Worm (Caenorhabditis elegans) whole organism, L3 larva: ENCODE results near the gene srd-45.

Experiments used
- R02D3.7 ChIP-seq: fragments of 150-350 bp; optimal IDR thresholded peaks from 2 replicates; lab custom pipeline; 2014; ENCODE audit warnings: missing biosample characterization, missing genetic modification characterization
- ZK546.5 ChIP-seq: sonication (generic microtip); optimal IDR thresholded peaks from 2 replicates; lab custom pipeline; 2017; ENCODE audit warnings: missing biosample characterization, missing genetic modification characterization
- ama-1 ChIP-seq: fragments of 150-350 bp; optimal IDR thresholded peaks from 2 replicates; lab custom pipeline; 2018
- ceh-16 ChIP-seq: sonication (generic microtip); optimal IDR thresholded peaks from 2 replicates; lab custom pipeline; 2017; ENCODE audit warnings: missing biosample characterization, missing genetic modification characterization
- ceh-28 ChIP-seq: fragments of 150-350 bp; optimal IDR thresholded peaks from 2 replicates; lab custom pipeline; 2014; ENCODE audit warnings: missing biosample characterization, missing genetic modification reagents, missing genetic modification characterization
- ceh-82 ChIP-seq: fragments of 150-350 bp; optimal IDR thresholded peaks from 2 replicates; lab custom pipeline; 2014; ENCODE audit warnings: missing biosample characterization, missing genetic modification characterization
- ceh-9 ChIP-seq: sonication (generic microtip); optimal IDR thresholded peaks from 2 replicates; lab custom pipeline; 2018; ENCODE audit warnings: missing biosample characterization, missing genetic modification characterization
- daf-12 ChIP-seq: fragments of 150-350 bp; optimal IDR thresholded peaks from 2 replicates; lab custom pipeline; 2014; ENCODE audit warnings: missing biosample characterization, missing genetic modification reagents, missing genetic modification characterization
- elt-1 ChIP-seq: fragments of 150-350 bp; optimal IDR thresholded peaks from 2 replicates; lab custom pipeline; 2014; ENCODE audit warnings: missing biosample characterization, missing genetic modification characterization
- elt-2 ChIP-seq: sonication (generic microtip); optimal IDR thresholded peaks from 2 replicates; lab custom pipeline; 2016; ENCODE audit warnings: missing genetic modification reagents, mild to moderate bottlenecking, missing genetic modification characterization, missing compliant biosample characterization
- elt-3 ChIP-seq, 3 experiments: fragments of 150-350 bp in 1 of 3; sonication (generic microtip) in 2 of 3; optimal IDR thresholded peaks; 2 replicates in 2 of 3; 4 replicates in 1 of 3; lab custom pipeline; 2014 to 2017; ENCODE audit warnings: missing biosample characterization in 3 of 3, missing genetic modification characterization in 3 of 3
- eor-1 ChIP-seq, 2 experiments: fragments of 150-350 bp; optimal IDR thresholded peaks; 2 replicates each; lab custom pipeline; 2014 to 2018; ENCODE audit warnings: missing biosample characterization in 2 of 2, missing genetic modification characterization in 2 of 2
- fkh-10 ChIP-seq: sonication (generic microtip); optimal IDR thresholded peaks from 2 replicates; lab custom pipeline; 2017; ENCODE audit warnings: missing biosample characterization, missing genetic modification reagents, missing genetic modification characterization
- fkh-2 ChIP-seq: fragments of 150-350 bp; optimal IDR thresholded peaks from 2 replicates; lab custom pipeline; 2014; ENCODE audit warnings: missing biosample characterization, missing genetic modification reagents, missing genetic modification characterization
- fos-1 ChIP-seq: fragments of 150-350 bp; optimal IDR thresholded peaks from 2 replicates; lab custom pipeline; 2014; ENCODE audit warnings: missing biosample characterization, missing genetic modification characterization
- hmg-11 ChIP-seq: sonication (generic microtip); optimal IDR thresholded peaks from 2 replicates; lab custom pipeline; 2016; ENCODE audit warnings: missing genetic modification characterization, missing compliant biosample characterization
- jun-1 ChIP-seq: fragments of 150-350 bp; optimal IDR thresholded peaks from 2 replicates; lab custom pipeline; 2014; ENCODE audit warnings: missing biosample characterization, missing genetic modification reagents, missing genetic modification characterization
- lin-39 ChIP-seq: fragments of 150-350 bp; optimal IDR thresholded peaks from 2 replicates; lab custom pipeline; 2018; ENCODE audit warnings: missing biosample characterization, missing genetic modification reagents, missing genetic modification characterization
- mdl-1 ChIP-seq: fragments of 150-350 bp; optimal IDR thresholded peaks from 2 replicates; lab custom pipeline; 2014; ENCODE audit warnings: missing biosample characterization, missing genetic modification characterization
- mml-1 ChIP-seq: fragments of 150-350 bp; sonication (generic microtip); optimal IDR thresholded peaks from 3 replicates; lab custom pipeline; 2014; ENCODE audit warnings: missing biosample characterization, missing genetic modification characterization
- nfya-1 ChIP-seq: sonication (generic microtip); optimal IDR thresholded peaks from 2 replicates; lab custom pipeline; 2017; ENCODE audit warnings: missing genetic modification characterization, mild to moderate bottlenecking, missing compliant biosample characterization, antibody characterized with exemption, moderate library complexity; ENCODE audit not compliant: insufficient read depth
- nhr-11 ChIP-seq: fragments of 150-350 bp; optimal IDR thresholded peaks from 2 replicates; lab custom pipeline; 2014; ENCODE audit warnings: missing biosample characterization, missing genetic modification characterization
- nhr-23 ChIP-seq: fragments of 150-350 bp; optimal IDR thresholded peaks from 2 replicates; lab custom pipeline; 2014; ENCODE audit warnings: missing biosample characterization, missing genetic modification reagents, missing genetic modification characterization
- nhr-25 ChIP-seq: sonication (generic microtip); optimal IDR thresholded peaks from 2 replicates; lab custom pipeline; 2017; ENCODE audit warnings: missing biosample characterization, missing genetic modification characterization
- nhr-28 ChIP-seq: fragments of 150-350 bp; optimal IDR thresholded peaks from 2 replicates; lab custom pipeline; 2014; ENCODE audit warnings: missing biosample characterization, missing genetic modification characterization
- nhr-43 ChIP-seq: sonication (generic microtip); optimal IDR thresholded peaks from 2 replicates; lab custom pipeline; 2016; ENCODE audit warnings: mild to moderate bottlenecking, missing genetic modification characterization, missing compliant biosample characterization; ENCODE audit not compliant: poor library complexity, severe bottlenecking
- nhr-76 ChIP-seq: fragments of 150-350 bp; sonication (generic microtip); optimal IDR thresholded peaks from 5 replicates; lab custom pipeline; 2014; ENCODE audit warnings: missing biosample characterization, missing genetic modification characterization
- nhr-77 ChIP-seq: fragments of 150-350 bp; optimal IDR thresholded peaks from 2 replicates; lab custom pipeline; 2014; ENCODE audit warnings: missing biosample characterization, missing genetic modification characterization
- pha-4 ChIP-seq: fragments of 150-350 bp; optimal IDR thresholded peaks from 2 replicates; lab custom pipeline; 2014; ENCODE audit warnings: missing biosample characterization, missing genetic modification reagents, missing genetic modification characterization
- pqm-1 ChIP-seq: fragments of 150-350 bp; optimal IDR thresholded peaks from 2 replicates; lab custom pipeline; 2017; ENCODE audit warnings: missing biosample characterization, missing genetic modification characterization, inconsistent platforms
- snpc-4 ChIP-seq: fragments of 150-350 bp; optimal IDR thresholded peaks from 2 replicates; lab custom pipeline; 2014; ENCODE audit warnings: missing biosample characterization, missing genetic modification characterization
- tbx-2 ChIP-seq: sonication (generic microtip); optimal IDR thresholded peaks from 2 replicates; lab custom pipeline; 2016; ENCODE audit warnings: mild to moderate bottlenecking, missing genetic modification characterization, missing compliant biosample characterization
- unc-39 ChIP-seq: sonication (generic microtip); optimal IDR thresholded peaks from 4 replicates; lab custom pipeline; 2017; ENCODE audit warnings: missing biosample characterization, missing genetic modification characterization
- unc-62 ChIP-seq: fragments of 150-350 bp; sonication (generic microtip); optimal IDR thresholded peaks from 4 replicates; lab custom pipeline; 2014; ENCODE audit warnings: missing biosample characterization, missing genetic modification reagents, missing genetic modification characterization
- zag-1 ChIP-seq: fragments of 150-350 bp; optimal IDR thresholded peaks from 2 replicates; lab custom pipeline; 2014; ENCODE audit warnings: missing biosample characterization, missing genetic modification characterization
- ztf-11 ChIP-seq: fragments of 150-350 bp; optimal IDR thresholded peaks from 2 replicates; lab custom pipeline; 2014; ENCODE audit warnings: missing biosample characterization, missing genetic modification characterization
- ztf-4 ChIP-seq: fragments of 150-350 bp; optimal IDR thresholded peaks from 2 replicates; lab custom pipeline; 2014; ENCODE audit warnings: missing biosample characterization, missing genetic modification characterization

Gene srd-45

DNA sequence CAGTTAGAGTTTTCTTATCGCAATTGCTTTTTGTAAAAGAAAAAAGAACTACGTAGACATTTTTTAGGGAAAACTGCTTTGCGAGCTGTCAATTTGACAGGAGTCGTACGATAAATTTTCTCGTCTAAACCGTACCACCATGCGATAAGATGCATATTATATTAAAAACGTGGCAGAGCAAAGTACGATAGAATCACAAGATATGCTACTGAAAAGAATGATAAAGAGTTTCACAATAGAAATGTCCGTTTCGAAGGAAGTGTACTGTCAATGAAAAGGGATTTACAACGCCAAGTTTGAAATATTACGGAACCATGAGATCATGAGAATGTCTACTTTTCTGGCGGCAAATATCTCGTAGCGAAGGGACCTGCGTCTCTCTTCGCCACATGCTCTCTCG, 36.0 kb downstream of the srd-45 start, which contains the start of gene F19H6.5:
TSS of gene F19H6.5 (minus strand) at position 101 of the 400 bp plus-strand sequence.
- TF ChIP-seq jun-1 (tag; lab: Kevin White, UChicago) (no peak), R02D3.7 (no peak), fkh-2 (no peak), daf-12 (tag; lab: Kevin White, UChicago) (no peak), ama-1 (lab: Kevin White, UChicago) (no peak), unc-62 (GFP tag; lab: Kevin White, UChicago) (no peak), mdl-1 (tag; lab: Kevin White, UChicago) (no peak), nhr-25 (no peak)

DNA sequence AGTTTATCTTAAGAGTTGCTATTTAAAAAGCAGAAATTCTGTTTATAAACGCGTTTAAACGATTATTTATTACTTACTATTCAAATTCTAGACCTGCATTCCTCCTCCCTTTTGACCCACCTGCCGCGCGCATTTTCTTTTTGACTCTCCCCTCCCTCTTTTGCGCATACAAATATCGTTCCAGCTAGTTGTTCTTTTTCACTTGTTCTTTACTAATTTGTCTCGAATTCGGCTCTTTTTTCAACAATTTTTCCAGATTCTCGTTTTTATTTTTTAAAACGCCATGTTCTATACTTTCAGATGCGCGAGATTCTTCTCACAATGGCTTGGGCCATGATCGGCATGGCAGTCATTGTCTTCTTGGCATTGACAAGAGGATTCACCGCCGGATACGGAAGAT, 36.6 kb downstream of the srd-45 start, which contains the start of gene F19H6.4:
TSS of gene F19H6.4 (plus strand) at position 301 of the 400 bp plus-strand sequence.
- TF ChIP-seq ceh-82 (tag; lab: Kevin White, UChicago), result no peak
- TF ChIP-seq fkh-10 (GFP tag; lab: Kevin White, UChicago), result no peak
- no peak for TF ChIP-seq unc-39 (tag; lab: Kevin White, UChicago)
- TF ChIP-seq elt-1 (tag; lab: Kevin White, UChicago), result no peak
- TF ChIP-seq R02D3.7, result no peak
- TF ChIP-seq nhr-25, result no peak
- TF ChIP-seq nhr-23 (tag; lab: Kevin White, UChicago), result no peak
- no peak for TF ChIP-seq nhr-11 (tag; lab: Kevin White, UChicago)
- no peak for TF ChIP-seq nfya-1 (tag; lab: Kevin White, UChicago)
- no peak for TF ChIP-seq ztf-11 (tag; lab: Kevin White, UChicago)
- no peak for TF ChIP-seq fos-1 (tag; lab: Kevin White, UChicago)
- no peak for TF ChIP-seq unc-62 (GFP tag; lab: Kevin White, UChicago)
- TF ChIP-seq pqm-1, result no peak
- TF ChIP-seq daf-12 (tag; lab: Kevin White, UChicago), result no peak
- TF ChIP-seq lin-39 (tag; lab: Kevin White, UChicago), result no peak
- TF ChIP-seq eor-1 (tag; optimal IDR thresholded peaks at IDR 0.05; lab: Kevin White, UChicago), result no peak
- no peak for TF ChIP-seq elt-2 (tag; lab: Kevin White, UChicago)
- no peak for TF ChIP-seq ZK546.5 (tag; lab: Kevin White, UChicago)

DNA sequence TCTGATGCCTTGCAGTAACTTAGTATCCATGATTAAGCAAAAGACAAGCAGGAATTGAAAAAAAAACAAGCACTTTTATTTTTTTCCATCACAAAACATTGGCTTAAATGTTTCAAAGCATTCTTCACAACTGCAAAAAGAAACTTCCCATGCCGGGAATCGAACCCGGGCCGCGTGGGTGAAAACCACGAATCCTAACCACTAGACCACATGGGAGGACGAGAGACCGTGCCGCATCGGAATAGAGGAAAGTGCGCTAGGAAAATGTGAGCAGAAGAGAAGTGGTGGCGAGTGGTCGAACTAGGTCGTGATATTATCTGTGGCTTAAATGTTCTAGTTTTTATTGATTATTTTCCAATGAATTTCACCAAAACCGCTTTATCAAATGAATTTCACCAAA, 38.7 kb downstream of the srd-45 start:
- TF ChIP-seq nhr-43 (tag; lab: Kevin White, UChicago), result peak; percentile 44
- TF ChIP-seq ceh-9, result no peak
- TF ChIP-seq ceh-28 (tag; lab: Kevin White, UChicago), result peak; percentile 33
- peak; percentile 39 for TF ChIP-seq lin-39 (tag; lab: Kevin White, UChicago)
- peak; percentile 14 for TF ChIP-seq pqm-1
- no peak for TF ChIP-seq nhr-76
- TF ChIP-seq daf-12 (tag; lab: Kevin White, UChicago), result no peak
- TF ChIP-seq tbx-2 (tag; lab: Kevin White, UChicago), result peak; percentile 18
- TF ChIP-seq nhr-11 (tag; lab: Kevin White, UChicago), result no peak
- TF ChIP-seq elt-1 (tag; lab: Kevin White, UChicago), result no peak
- peak; percentile 35 for TF ChIP-seq elt-2 (tag; lab: Kevin White, UChicago)
- no peak for TF ChIP-seq ceh-16 (tag; lab: Kevin White, UChicago)
- TF ChIP-seq hmg-11 (tag; lab: Kevin White, UChicago), result peak; percentile 87
- TF ChIP-seq nhr-28 (tag; lab: Kevin White, UChicago), result no peak
- TF ChIP-seq snpc-4 (tag; lab: Kevin White, UChicago), result no peak

DNA sequence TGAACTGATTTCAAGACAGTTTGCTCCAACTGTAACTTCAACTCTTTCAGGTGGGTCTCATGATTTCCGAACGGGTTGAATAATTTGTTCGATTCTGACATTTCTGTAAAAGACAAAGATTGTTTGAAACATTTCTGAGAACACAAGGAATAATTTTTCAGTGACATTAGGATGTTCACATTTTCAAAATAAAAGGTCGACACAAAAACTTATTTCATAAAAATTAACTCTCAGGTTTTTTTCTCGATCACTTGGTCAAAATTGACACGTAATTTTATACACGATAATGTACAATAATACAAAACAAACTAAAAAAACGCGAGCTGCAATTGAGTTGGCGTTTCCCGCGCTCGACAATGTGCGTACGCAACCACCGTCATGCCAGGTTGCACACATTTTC, 42.5 kb downstream of the srd-45 start, which contains the start of gene rif-1.2:
TSS of gene rif-1.2 (minus strand) at position 101 of the 400 bp plus-strand sequence.
- TF ChIP-seq jun-1 (tag; lab: Kevin White, UChicago) (no peak), elt-3 (tag; optimal IDR thresholded peaks at IDR 0.05; lab: Kevin White, UChicago) (no peak), ceh-82 (tag; lab: Kevin White, UChicago) (no peak), nfya-1 (tag; lab: Kevin White, UChicago) (no peak), zag-1 (tag; lab: Kevin White, UChicago) (no peak), mml-1 (no peak), snpc-4 (tag; lab: Kevin White, UChicago) (no peak), nhr-25 (no peak), pha-4 (no peak), ztf-11 (tag; lab: Kevin White, UChicago) (no peak), unc-39 (tag; lab: Kevin White, UChicago) (no peak), nhr-77 (tag; lab: Kevin White, UChicago) (no peak), ZK546.5 (tag; lab: Kevin White, UChicago) (no peak), ztf-4 (tag; lab: Kevin White, UChicago) (no peak), ceh-9 (no peak)
